Worm (Caenorhabditis elegans) whole organism, L4/young adult: ENCODE results near the gene sri-65.

Experiments
- W03F9.2 ChIP-seq: fragments of 150-350 bp; optimal IDR thresholded peaks from 2 replicates; lab custom pipeline; 2014; ENCODE audit warnings: missing biosample characterization, missing genetic modification characterization
- dao-5 ChIP-seq: sonication (generic microtip); optimal IDR thresholded peaks from 2 replicates; lab custom pipeline; 2016; ENCODE audit warnings: missing genotype, missing genetic modification characterization, moderate library complexity, missing compliant biosample characterization
- him-1 ChIP-seq: sonication (generic microtip); optimal IDR thresholded peaks from 2 replicates; lab custom pipeline; 2016; ENCODE audit warnings: missing genotype, missing genetic modification reagents, missing genetic modification characterization, missing compliant biosample characterization

DNA sequence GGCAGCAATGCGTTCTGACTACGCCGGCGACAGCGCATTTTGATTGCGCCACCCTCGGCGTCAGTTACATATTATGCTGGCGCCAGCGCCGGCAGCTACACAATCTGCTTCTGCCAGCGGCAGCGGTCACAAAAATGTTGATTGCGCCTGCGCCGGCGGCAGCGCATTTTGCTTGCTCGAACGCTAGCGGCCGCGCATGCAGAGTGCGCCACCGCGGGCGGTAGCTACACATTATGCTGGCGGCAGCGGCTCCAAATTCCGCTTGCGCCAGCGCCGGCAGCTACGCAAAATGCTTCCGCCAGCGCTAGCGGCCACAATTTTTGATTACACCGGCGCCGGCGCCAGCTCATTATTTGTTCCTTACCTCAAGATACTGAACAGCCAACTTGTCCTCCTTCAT, 11.0 kb downstream of the sri-65 start:
- no peak for TF ChIP-seq dao-5
- no peak for TF ChIP-seq W03F9.2 (tag; lab: Kevin White, UChicago)
- TF ChIP-seq him-1 (tag; lab: Kevin White, UChicago) = no peak
